Fruit fly (Drosophila melanogaster) whole organism, embryonic: Measurements from ENCODE around the gene Sgs5bis.

Experiments used
- Atf3 ChIP-seq: fragments of 200-800 bp; sonication (Bioruptor generic); optimal IDR thresholded peaks from 3 replicates; lab custom pipeline; 2016; ENCODE audit warnings: missing biosample characterization, missing genetic modification characterization
- B-H1 ChIP-seq: fragments of 200-800 bp; sonication (Bioruptor generic); IDR thresholded peaks from 3 replicates; pipeline ENCODE4 v1.3.6; 2022; ENCODE audit warnings: missing biosample characterization, missing genetic modification characterization
- CG10959 ChIP-seq: fragments of 200-800 bp; sonication (Bioruptor generic); IDR thresholded peaks from 2 replicates; pipeline ENCODE4 v1.3.6; 2022; ENCODE audit warnings: missing biosample characterization, missing genetic modification characterization
- CG11085 ChIP-seq: fragments of 200-800 bp; sonication (Bioruptor generic); IDR thresholded peaks from 2 replicates; pipeline ENCODE4 v1.3.6; 2022; ENCODE audit warnings: missing biosample characterization, missing genetic modification characterization
- CG11695 ChIP-seq: fragments of 200-800 bp; sonication (Bioruptor generic); IDR thresholded peaks from 3 replicates; pipeline ENCODE4 v1.3.6; 2022; ENCODE audit warnings: missing biosample characterization, missing genetic modification characterization
- CG12391 ChIP-seq: fragments of 200-800 bp; sonication (Bioruptor generic); optimal IDR thresholded peaks from 3 replicates; lab custom pipeline; 2018; ENCODE audit warnings: missing biosample characterization, mild to moderate bottlenecking, missing genetic modification characterization, moderate library complexity
- CG13624 ChIP-seq: fragments of 200-800 bp; sonication (Bioruptor generic); optimal IDR thresholded peaks from 2 replicates; lab custom pipeline; 2016; ENCODE audit warnings: missing biosample characterization, missing genetic modification characterization
- CG14965 ChIP-seq: fragments of 200-800 bp; sonication (Bioruptor generic); optimal IDR thresholded peaks from 2 replicates; lab custom pipeline; 2016; ENCODE audit warnings: missing biosample characterization, missing genetic modification characterization, borderline replicate concordance
- CG1603 ChIP-seq: fragments of 200-800 bp; sonication (Bioruptor generic); optimal IDR thresholded peaks from 2 replicates; lab custom pipeline; 2019; ENCODE audit warnings: missing biosample characterization, mild to moderate bottlenecking, missing genetic modification characterization, moderate library complexity
- CG17359 ChIP-seq: fragments of 200-800 bp; sonication (Bioruptor generic); optimal IDR thresholded peaks from 3 replicates; lab custom pipeline; 2018; ENCODE audit warnings: missing biosample characterization, mild to moderate bottlenecking, missing genetic modification characterization, moderate library complexity
- CG31224 ChIP-seq: fragments of 200-800 bp; sonication (Bioruptor generic); IDR thresholded peaks from 2 replicates; pipeline ENCODE4 v1.3.6; 2022; ENCODE audit warnings: missing biosample characterization, missing genetic modification characterization
- CG34422 ChIP-seq: fragments of 200-800 bp; sonication (Bioruptor generic); IDR thresholded peaks from 3 replicates; pipeline ENCODE4 v1.3.6; 2022; ENCODE audit warnings: missing biosample characterization, missing genetic modification characterization
- CG4854 ChIP-seq: fragments of 200-800 bp; sonication (Bioruptor generic); optimal IDR thresholded peaks from 2 replicates; lab custom pipeline; 2016; ENCODE audit warnings: missing biosample characterization, missing genetic modification characterization, inconsistent platforms
- CG5180 ChIP-seq: fragments of 200-800 bp; sonication (Bioruptor generic); optimal IDR thresholded peaks from 3 replicates; lab custom pipeline; 2017; ENCODE audit warnings: missing biosample characterization, missing genetic modification characterization, mild to moderate bottlenecking, moderate library complexity, missing genetic modification reagents
- CG6765 ChIP-seq: fragments of 200-800 bp; sonication (Bioruptor generic); optimal IDR thresholded peaks from 3 replicates; lab custom pipeline; 2017; ENCODE audit warnings: missing biosample characterization, mild to moderate bottlenecking, missing genetic modification characterization
- CG7928 ChIP-seq: fragments of 200-800 bp; sonication (Bioruptor generic); optimal IDR thresholded peaks from 2 replicates; lab custom pipeline; 2017; ENCODE audit warnings: missing biosample characterization, mild to moderate bottlenecking, missing genetic modification characterization
- CG7987 ChIP-seq: fragments of 200-800 bp; sonication (Bioruptor generic); optimal IDR thresholded peaks from 2 replicates; lab custom pipeline; 2018; ENCODE audit warnings: missing biosample characterization, mild to moderate bottlenecking, missing genetic modification characterization, moderate library complexity
- CG8290 ChIP-seq, 3 experiments: fragments of 200-800 bp; sonication (Bioruptor generic); optimal IDR thresholded peaks; 2 replicates each; lab custom pipeline; 2016 to 2019; ENCODE audit warnings: missing biosample characterization in 3 of 3, missing genetic modification characterization in 3 of 3, mild to moderate bottlenecking in 2 of 3, moderate library complexity in 1 of 3
- CG9797 ChIP-seq: fragments of 200-800 bp; sonication (Bioruptor generic); optimal IDR thresholded peaks from 3 replicates; lab custom pipeline; 2018; ENCODE audit warnings: missing biosample characterization, mild to moderate bottlenecking, missing genetic modification characterization
- CG9876 ChIP-seq: fragments of 200-800 bp; sonication (Bioruptor generic); optimal IDR thresholded peaks from 2 replicates; lab custom pipeline; 2016; ENCODE audit warnings: missing biosample characterization, missing genetic modification characterization
- CHES-1-like ChIP-seq: fragments of 200-800 bp; sonication (Bioruptor generic); optimal IDR thresholded peaks from 2 replicates; lab custom pipeline; 2016; ENCODE audit warnings: missing biosample characterization, missing genetic modification characterization
- Chrac-16 ChIP-seq: fragments of 200-800 bp; sonication (Bioruptor generic); optimal IDR thresholded peaks from 3 replicates; lab custom pipeline; 2016; ENCODE audit warnings: missing biosample characterization, missing genetic modification characterization
- Dref ChIP-seq: fragments of 200-800 bp; sonication (Bioruptor generic); IDR thresholded peaks from 2 replicates; pipeline ENCODE4 v1.3.6; 2022; ENCODE audit warnings: missing biosample characterization, missing genetic modification characterization
- E2f1 ChIP-seq: fragments of 200-800 bp; sonication (Bioruptor generic); IDR thresholded peaks from 2 replicates; pipeline ENCODE4 v1.3.6; 2022; ENCODE audit warnings: missing biosample characterization, missing genetic modification characterization
- Eip74EF ChIP-seq, 2 experiments: fragments of 200-800 bp in 1 of 2; fragments of >200 bp in 1 of 2; sonication (Bioruptor generic) in 1 of 2; optimal IDR thresholded peaks; 2 replicates each; lab custom pipeline; 2017 to 2019; ENCODE audit warnings: missing biosample characterization in 2 of 2, missing genetic modification characterization in 2 of 2, mild to moderate bottlenecking in 1 of 2, moderate library complexity in 1 of 2
- MESR4 ChIP-seq: fragments of 200-800 bp; sonication (Bioruptor generic); optimal IDR thresholded peaks from 2 replicates; lab custom pipeline; 2018; ENCODE audit warnings: missing biosample characterization, mild to moderate bottlenecking, missing genetic modification characterization, moderate library complexity
- MTF-1 ChIP-seq: fragments of 200-800 bp; sonication (Bioruptor generic); optimal IDR thresholded peaks from 2 replicates; lab custom pipeline; 2018; ENCODE audit warnings: missing biosample characterization, mild to moderate bottlenecking, missing genetic modification characterization, borderline replicate concordance
- Pdp1 ChIP-seq, 2 experiments: fragments of 200-800 bp; sonication (Bioruptor generic); optimal IDR thresholded peaks; 3 replicates each; lab custom pipeline; 2016; ENCODE audit warnings: missing biosample characterization in 2 of 2, missing genetic modification characterization in 2 of 2, mild to moderate bottlenecking in 1 of 2, moderate library complexity in 1 of 2
- Xbp1 ChIP-seq: fragments of 200-800 bp; sonication (Bioruptor generic); optimal IDR thresholded peaks from 3 replicates; lab custom pipeline; 2016; ENCODE audit warnings: missing biosample characterization, mild to moderate bottlenecking, missing genetic modification characterization
- br ChIP-seq: fragments of >200 bp; optimal IDR thresholded peaks from 2 replicates; lab custom pipeline; 2017
- chn ChIP-seq: fragments of 200-800 bp; sonication (Bioruptor generic); optimal IDR thresholded peaks from 2 replicates; lab custom pipeline; 2016; ENCODE audit warnings: missing biosample characterization, missing genetic modification characterization
- da ChIP-seq: fragments of 200-800 bp; sonication (Bioruptor generic); optimal IDR thresholded peaks from 2 replicates; lab custom pipeline; 2016; ENCODE audit warnings: missing biosample characterization, missing genetic modification characterization
- dati ChIP-seq: fragments of 200-800 bp; sonication (Bioruptor generic); IDR thresholded peaks from 2 replicates; pipeline ENCODE4 v1.3.6; 2022; ENCODE audit warnings: missing biosample characterization, missing genetic modification characterization
- dm ChIP-seq: fragments of 200-800 bp; sonication (Bioruptor generic); optimal IDR thresholded peaks from 3 replicates; lab custom pipeline; 2016; ENCODE audit warnings: missing biosample characterization, missing genetic modification characterization
- dysf ChIP-seq: fragments of 200-800 bp; sonication (Bioruptor generic); IDR thresholded peaks from 3 replicates; pipeline ENCODE4 v1.3.6; 2022; ENCODE audit warnings: missing biosample characterization, missing genetic modification characterization
- emc ChIP-seq: fragments of 200-800 bp; sonication (Bioruptor generic); optimal IDR thresholded peaks from 2 replicates; lab custom pipeline; 2016; ENCODE audit warnings: missing biosample characterization, missing genetic modification characterization
- esg ChIP-seq: fragments of 200-800 bp; sonication (Bioruptor generic); conservative IDR thresholded peaks from 2 replicates; pipeline ENCODE4 v1.3.6; 2022; ENCODE audit warnings: missing biosample characterization, missing genetic modification characterization
- hb ChIP-seq: fragments of 200-800 bp; sonication (Bioruptor generic); IDR thresholded peaks from 3 replicates; pipeline ENCODE4 v1.3.6; 2022; ENCODE audit warnings: missing biosample characterization, missing genetic modification characterization; ENCODE audit not compliant: partially characterized antibody
- ind ChIP-seq: fragments of 200-800 bp; sonication (Bioruptor generic); optimal IDR thresholded peaks from 3 replicates; lab custom pipeline; 2016; ENCODE audit warnings: missing biosample characterization, missing genetic modification characterization
- mld ChIP-seq: fragments of 200-800 bp; sonication (Bioruptor generic); IDR thresholded peaks from 3 replicates; pipeline ENCODE4 v1.3.6; 2022; ENCODE audit warnings: missing biosample characterization, missing genetic modification characterization; ENCODE audit not compliant: partially characterized antibody
- nau ChIP-seq: fragments of 200-800 bp; sonication (Bioruptor generic); optimal IDR thresholded peaks from 3 replicates; lab custom pipeline; 2017; ENCODE audit warnings: missing biosample characterization, mild to moderate bottlenecking, missing genetic modification characterization, missing genetic modification reagents
- nerfin-2 ChIP-seq: fragments of 200-800 bp; sonication (Bioruptor generic); IDR thresholded peaks from 2 replicates; pipeline ENCODE4 v1.3.6; 2022; ENCODE audit warnings: missing biosample characterization, missing genetic modification characterization; ENCODE audit not compliant: partially characterized antibody
- p53 ChIP-seq: fragments of 200-800 bp; sonication (Bioruptor generic); optimal IDR thresholded peaks from 2 replicates; lab custom pipeline; 2016; ENCODE audit warnings: missing biosample characterization, missing genetic modification characterization
- pros ChIP-seq: fragments of 200-800 bp; sonication (Bioruptor generic); optimal IDR thresholded peaks from 3 replicates; lab custom pipeline; 2019; ENCODE audit warnings: missing biosample characterization, mild to moderate bottlenecking, missing genetic modification characterization, moderate library complexity
- stwl ChIP-seq: fragments of 200-800 bp; sonication (Bioruptor generic); optimal IDR thresholded peaks from 3 replicates; lab custom pipeline; 2018; ENCODE audit warnings: missing biosample characterization, mild to moderate bottlenecking, missing genetic modification characterization, moderate library complexity
- ttk ChIP-seq: fragments of 200-800 bp; sonication (Bioruptor generic); IDR thresholded peaks from 2 replicates; pipeline ENCODE4 v2.1.2; 2022; ENCODE audit warnings: missing biosample characterization, missing genetic modification characterization
- unpg ChIP-seq: fragments of 200-800 bp; sonication (Bioruptor generic); optimal IDR thresholded peaks from 3 replicates; lab custom pipeline; 2018; ENCODE audit warnings: missing biosample characterization, mild to moderate bottlenecking, missing genetic modification characterization, moderate library complexity
- yki ChIP-seq: fragments of >200 bp; optimal IDR thresholded peaks from 3 replicates; lab custom pipeline; 2018

Gene Sgs5bis

dm6 chr3R:17617121-17617975 lies 23.2 kb downstream of the Sgs5bis start (continued):
- no peak for TF ChIP-seq CG7987 (GFP tag; lab: Kevin White, UChicago)
- TF ChIP-seq Eip74EF (GFP tag; optimal IDR thresholded peaks at IDR 0.05; lab: Kevin White, UChicago), result no peak
- TF ChIP-seq MESR4, result no peak
- TF ChIP-seq E2f1, result 0 out of 2 replicates have a peak, but pooled peaks have one; percentile 10
- no peak for TF ChIP-seq dm (GFP tag; lab: Kevin White, UChicago)
- TF ChIP-seq CG11695 (GFP tag; lab: Robert Waterston, UW), result peak; percentile 11; the same call in 1 of the 3 replicates
- TF ChIP-seq br (lab: Kevin White, UChicago), result no peak
- TF ChIP-seq nerfin-2, result no peak; the same call in 1 of the 2 replicates
- TF ChIP-seq Pdp1 (GFP tag; optimal IDR thresholded peaks at IDR 0.05; lab: Kevin White, UChicago), result peak; percentile 25 to 27
- peak; percentile 82 for TF ChIP-seq pros (GFP tag; lab: Kevin White, UChicago)
- TF ChIP-seq CG6765 (GFP tag; lab: Kevin White, UChicago), result no peak
- TF ChIP-seq emc (GFP tag; lab: Kevin White, UChicago), result no peak
- no peak; the same call in 1 of the 2 replicates for TF ChIP-seq CG10959
- TF ChIP-seq unpg, result no peak
- TF ChIP-seq CG9876, result no peak
- TF ChIP-seq CG5180 (GFP tag; lab: Kevin White, UChicago), result no peak
- peak; percentile 48 for TF ChIP-seq Xbp1 (GFP tag; lab: Kevin White, UChicago)
- TF ChIP-seq esg (GFP tag; lab: Robert Waterston, UW), result no peak
- TF ChIP-seq CG17359 (tag; lab: Kevin White, UChicago), result peak; percentile 2
- peak; percentile 24; the same call in 1 of the 3 replicates for TF ChIP-seq CG34422 (GFP tag; lab: Robert Waterston, UW)
- no peak for TF ChIP-seq B-H1 (GFP tag; lab: Robert Waterston, UW)
- peak; percentile 19 for TF ChIP-seq CG1603 (tag; lab: Kevin White, UChicago)
- no peak for TF ChIP-seq CHES-1-like
- TF ChIP-seq Atf3, result no peak
- 0 out of 2 replicates have a peak, but pooled peaks have one; percentile 32 for TF ChIP-seq CG11085
- TF ChIP-seq stwl (tag; lab: Kevin White, UChicago), result no peak
- no peak for TF ChIP-seq CG14965
- no peak for TF ChIP-seq CG13624
- no peak for TF ChIP-seq p53 (GFP tag; lab: Kevin White, UChicago)
- TF ChIP-seq ind, result peak; percentile 22
- TF ChIP-seq CG31224 (GFP tag; lab: Robert Waterston, UW), result no peak
- no peak; the same call in 2 of the 3 replicates for TF ChIP-seq hb (GFP tag; lab: Robert Waterston, UW)
- TF ChIP-seq nau (GFP tag; lab: Kevin White, UChicago), result peak; percentile 20
- TF ChIP-seq CG8290 (GFP tag; optimal IDR thresholded peaks at IDR 0.05; lab: Kevin White, UChicago), result peak; percentile 35
- TF ChIP-seq CG8290 (tag; optimal IDR thresholded peaks at IDR 0.05; lab: Kevin White, UChicago), result peak in 1 of 2 experiments; percentile 52
- no peak for TF ChIP-seq Chrac-16 (GFP tag; lab: Kevin White, UChicago)
- TF ChIP-seq CG9797, result no peak
- TF ChIP-seq MTF-1 (GFP tag; lab: Kevin White, UChicago), result no peak
- no peak for TF ChIP-seq CG7928 (GFP tag; lab: Kevin White, UChicago)
- TF ChIP-seq CG4854 (GFP tag; lab: Kevin White, UChicago), result no peak
- TF ChIP-seq da (GFP tag; lab: Kevin White, UChicago), result no peak
- TF ChIP-seq chn, result no peak
- no peak for TF ChIP-seq ttk (GFP tag; lab: Robert Waterston, UW)
- no peak for TF ChIP-seq Dref (GFP tag; lab: Robert Waterston, UW)
- TF ChIP-seq CG12391, result no peak
- TF ChIP-seq yki (lab: Kevin White, UChicago), result no peak
- TF ChIP-seq dysf (GFP tag; lab: Robert Waterston, UW), result no peak
- no peak; the same call in 1 of the 3 replicates for TF ChIP-seq mld (GFP tag; lab: Robert Waterston, UW)
- TF ChIP-seq dati, result no peak
